Worm (Caenorhabditis elegans) whole organism, young adult: ENCODE data around the gene pqn-89.

Experiments
- B0019.2 ChIP-seq: fragments of 200-800 bp; sonication (Bioruptor generic); conservative IDR thresholded peaks from 2 replicates; pipeline ENCODE4 v1.3.6; 2022; ENCODE audit warnings: missing genetic modification reagents, missing genetic modification characterization, missing compliant biosample characterization
- T07F8.4 ChIP-seq: sonication (generic microtip); optimal IDR thresholded peaks from 2 replicates; lab custom pipeline; 2016; ENCODE audit warnings: mild to moderate bottlenecking, missing genetic modification characterization, moderate library complexity, missing compliant biosample characterization
- bed-1 ChIP-seq: fragments of 200-800 bp; sonication (Bioruptor generic); IDR thresholded peaks from 2 replicates; pipeline ENCODE4 v1.3.6; 2022; ENCODE audit warnings: missing genetic modification reagents, missing genetic modification characterization, missing compliant biosample characterization
- him-1 ChIP-seq: sonication (generic microtip); optimal IDR thresholded peaks from 2 replicates; lab custom pipeline; 2016; ENCODE audit warnings: missing genotype, missing genetic modification reagents, missing genetic modification characterization, missing compliant biosample characterization
- lin-26 ChIP-seq: fragments of 200-800 bp; sonication (Bioruptor generic); IDR thresholded peaks from 2 replicates; pipeline ENCODE4 v1.3.6; 2022; ENCODE audit warnings: missing genetic modification reagents, missing genetic modification characterization, missing compliant biosample characterization
- nfya-1 ChIP-seq: sonication (generic microtip); optimal IDR thresholded peaks from 2 replicates; lab custom pipeline; 2017; ENCODE audit warnings: antibody characterized with exemption, missing compliant biosample characterization, missing genetic modification characterization, borderline replicate concordance; ENCODE audit not compliant: insufficient read depth
- nhr-120 ChIP-seq: fragments of 200-800 bp; sonication (Bioruptor generic); IDR thresholded peaks from 2 replicates; pipeline ENCODE4 v1.3.6; 2022; ENCODE audit warnings: missing genetic modification characterization, missing compliant biosample characterization
- pha-4 ChIP-seq: fragments of 150-350 bp; sonication (generic microtip); optimal IDR thresholded peaks from 2 replicates; lab custom pipeline; 2014; ENCODE audit warnings: missing biosample characterization, missing genetic modification reagents, missing genetic modification characterization
- unc-130 ChIP-seq: sonication (generic microtip); optimal IDR thresholded peaks from 2 replicates; lab custom pipeline; 2016; ENCODE audit warnings: missing genetic modification reagents, missing genetic modification characterization, missing compliant biosample characterization
- ztf-26 ChIP-seq: sonication (generic microtip); optimal IDR thresholded peaks from 2 replicates; lab custom pipeline; 2017; ENCODE audit warnings: missing genetic modification characterization, missing compliant biosample characterization

DNA sequence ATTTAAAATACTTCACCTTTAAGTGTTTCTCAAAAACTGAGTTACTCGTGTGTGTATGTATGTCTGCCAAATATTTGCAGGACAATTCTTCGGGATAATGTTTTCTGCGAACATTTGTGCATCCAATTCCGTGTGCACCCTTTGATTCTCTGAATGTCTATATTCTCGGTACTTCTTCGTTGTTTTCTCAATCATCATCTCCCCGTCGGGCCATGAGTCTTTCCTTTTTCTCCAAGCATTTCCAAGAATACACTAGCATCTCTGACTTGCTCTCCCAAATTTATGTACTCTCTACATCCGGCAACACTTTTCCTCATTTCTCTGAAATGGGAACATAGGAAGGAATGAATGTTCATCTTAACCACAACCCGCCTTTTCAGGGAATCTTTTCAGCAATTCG, 8.2 kb downstream of the pqn-89 start:
- TF ChIP-seq him-1 (tag; lab: Kevin White, UChicago) = no peak
- no peak for TF ChIP-seq pha-4
- no peak for TF ChIP-seq lin-26
- no peak for TF ChIP-seq B0019.2
- TF ChIP-seq T07F8.4 (tag; lab: Kevin White, UChicago) = no peak
- no peak for TF ChIP-seq nfya-1 (tag; lab: Kevin White, UChicago)
- no peak for TF ChIP-seq ztf-26 (tag; lab: Kevin White, UChicago)
- TF ChIP-seq unc-130 (GFP tag; lab: Kevin White, UChicago) = no peak
- TF ChIP-seq nhr-120 (GFP tag; lab: Robert Waterston, UW) = no peak
- no peak for TF ChIP-seq bed-1
